Worm (Caenorhabditis elegans): Measurements from ENCODE around the gene phat-4.

The phat-4 gene

DNA sequence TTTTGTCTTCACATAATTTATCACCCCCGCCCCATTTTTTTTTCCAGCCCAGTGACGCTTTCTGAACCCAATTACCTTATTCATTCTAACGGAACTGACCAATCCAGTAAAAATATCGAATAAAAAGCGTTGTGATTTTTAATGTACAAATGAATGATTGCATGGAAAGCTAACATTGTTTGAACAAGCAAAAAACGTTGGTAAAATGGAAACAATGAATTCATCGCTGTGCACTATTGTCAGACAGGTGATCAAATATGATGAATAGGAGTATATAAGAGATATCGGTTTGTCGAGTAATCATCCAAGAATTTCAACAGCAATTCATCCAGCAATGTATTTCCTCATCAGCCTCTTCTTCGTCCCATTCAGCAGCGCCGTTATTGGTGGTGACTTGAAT lies at the start of gene phat-4:
phat-4 (plus strand) TSS at position 301 of the 400 bp plus-strand sequence.
- no peak for TF ChIP-seq aha-1 (tag; optimal IDR thresholded peaks at IDR 0.05)
- TF ChIP-seq nhr-85 (tag), result no peak
- no peak for TF ChIP-seq mab-9 (GFP tag; IDR thresholded peaks at IDR 0.05)
- TF ChIP-seq xbp-1 (tag; optimal IDR thresholded peaks at IDR 0.05), result no peak
- no peak for TF ChIP-seq dpl-1 (GFP tag; optimal IDR thresholded peaks at IDR 0.05)
- no peak for TF ChIP-seq alr-1 (tag; optimal IDR thresholded peaks at IDR 0.05; ENCODE audit: borderline replicate concordance)
- no peak for TF ChIP-seq lin-15B (tag; optimal IDR thresholded peaks at IDR 0.05)
- no peak for TF ChIP-seq nhr-11 (tag; optimal IDR thresholded peaks at IDR 0.05)
- TF ChIP-seq lin-13 (GFP tag; optimal IDR thresholded peaks at IDR 0.05), result no peak
- no peak for TF ChIP-seq C16A3.4 (tag; optimal IDR thresholded peaks at IDR 0.05)

DNA sequence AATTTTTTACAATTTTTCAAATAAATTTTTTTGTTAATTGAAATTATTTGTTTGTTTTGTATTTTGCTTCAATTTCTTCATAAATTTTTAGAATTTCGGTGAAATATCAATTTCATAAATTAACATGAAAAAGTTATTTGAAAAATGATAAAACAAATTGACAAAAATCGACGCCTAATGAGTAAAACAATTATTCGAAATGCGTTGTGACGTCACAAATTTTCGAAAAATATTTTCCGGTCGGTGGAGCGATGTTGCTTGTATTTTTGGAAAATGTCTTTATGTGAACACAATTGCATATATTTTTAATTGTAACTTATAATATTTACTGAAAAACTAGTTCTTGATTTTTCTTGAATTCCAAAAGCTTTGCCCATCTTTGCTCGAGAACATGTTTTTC lies 49.2 kb upstream of the phat-4 start:
- TF ChIP-seq blmp-1 (tag; optimal IDR thresholded peaks at IDR 0.05) (no peak), mef-2 (tag; optimal IDR thresholded peaks at IDR 0.05) (no peak), nhr-12 (tag; optimal IDR thresholded peaks at IDR 0.05) (no peak), hpl-2 (GFP tag; optimal IDR thresholded peaks at IDR 0.05) (no peak), C16A3.4 (tag; optimal IDR thresholded peaks at IDR 0.05) (no peak), unc-130 (tag; optimal IDR thresholded peaks at IDR 0.05) (no peak), egl-27 (tag; optimal IDR thresholded peaks at IDR 0.05) (no peak), nhr-85 (tag) (no peak), nhr-77 (tag; optimal IDR thresholded peaks at IDR 0.05) (no peak), hlh-17 (GFP tag; optimal IDR thresholded peaks at IDR 0.05; ENCODE audit: borderline replicate concordance) (no peak), nhr-76 (tag; optimal IDR thresholded peaks at IDR 0.05) (no peak), vab-15 (tag; optimal IDR thresholded peaks at IDR 0.05) (no peak), aly-2 (tag; optimal IDR thresholded peaks at IDR 0.05) (no peak), ceh-63 (GFP tag; optimal IDR thresholded peaks at IDR 0.05) (no peak), egl-13 (tag; optimal IDR thresholded peaks at IDR 0.05) (no peak)

ce11 chrV:4081283-4081682 lies 48.4 kb upstream of the phat-4 start, which contains the start of gene srh-211:
TSS of gene srh-211 (minus strand) at chrV:4081383.
- no peak for TF ChIP-seq egl-13 (tag; optimal IDR thresholded peaks at IDR 0.05)
- no peak for TF ChIP-seq dpl-1 (GFP tag; optimal IDR thresholded peaks at IDR 0.05)
- TF ChIP-seq hlh-4 (tag; optimal IDR thresholded peaks at IDR 0.05), result no peak
- TF ChIP-seq lir-3 (tag; optimal IDR thresholded peaks at IDR 0.05; ENCODE audit: poor library complexity), result no peak
- no peak for TF ChIP-seq nhr-20 (tag; optimal IDR thresholded peaks at IDR 0.05)
- no peak for TF ChIP-seq nhr-76 (tag; optimal IDR thresholded peaks at IDR 0.05)
- TF ChIP-seq sox-4 (tag; optimal IDR thresholded peaks at IDR 0.05), result no peak
- no peak for TF ChIP-seq nhr-71 (tag; optimal IDR thresholded peaks at IDR 0.05)
- no peak for TF ChIP-seq lin-39 (tag; optimal IDR thresholded peaks at IDR 0.05)
- TF ChIP-seq pqm-1 (tag; optimal IDR thresholded peaks at IDR 0.05), result no peak
- no peak for TF ChIP-seq grh-1 (GFP tag; IDR thresholded peaks at IDR 0.05)
- TF ChIP-seq xbp-1 (tag; optimal IDR thresholded peaks at IDR 0.05), result no peak
- no peak for TF ChIP-seq lin-35 (GFP tag; optimal IDR thresholded peaks at IDR 0.05)
- TF ChIP-seq hlh-17 (GFP tag; optimal IDR thresholded peaks at IDR 0.05; ENCODE audit: borderline replicate concordance), result no peak
- no peak for TF ChIP-seq C34B4.2 (tag; optimal IDR thresholded peaks at IDR 0.05)
- no peak for TF ChIP-seq elt-3 (tag; optimal IDR thresholded peaks at IDR 0.05)
- TF ChIP-seq nhr-84 (tag; optimal IDR thresholded peaks at IDR 0.05), result no peak
- TF ChIP-seq pax-3 (tag; optimal IDR thresholded peaks at IDR 0.05), result no peak

- TF ChIP-seq ceh-82 (tag; optimal IDR thresholded peaks at IDR 0.05) (no peak), sup-37 (GFP tag; optimal IDR thresholded peaks at IDR 0.05) (no peak), grh-1 (GFP tag; IDR thresholded peaks at IDR 0.05) (no peak), aly-2 (tag; optimal IDR thresholded peaks at IDR 0.05) (no peak), sptf-1 (tag; optimal IDR thresholded peaks at IDR 0.05) (no peak), nhr-47 (tag; optimal IDR thresholded peaks at IDR 0.05) (no peak), pag-3 (tag; optimal IDR thresholded peaks at IDR 0.05; ENCODE audit: borderline replicate concordance, insufficient read depth) (no peak), Y116A8C.19 (tag; optimal IDR thresholded peaks at IDR 0.05; ENCODE audit: borderline replicate concordance) (no peak), lin-13 (GFP tag; optimal IDR thresholded peaks at IDR 0.05) (no peak), unc-98 (GFP tag; IDR thresholded peaks at IDR 0.05) (no peak), rnt-1 (tag; optimal IDR thresholded peaks at IDR 0.05) (no peak)
Measured at ce11 chrV:4082952-4083351, 46.8 kb upstream of the phat-4 start, which contains the start of gene F38H12.5. TSS of gene F38H12.5 (minus strand) at chrV:4083052.
